Fruit fly (Drosophila melanogaster): ENCODE data around the gene Svil.

The Svil gene

dm6 chr3L:2467424-2467838, 90.0 kb downstream of the Svil start (continued):
- TF ChIP-seq topi (GFP tag; optimal IDR thresholded peaks at IDR 0.05) (peak; percentile 95), dac (GFP tag; optimal IDR thresholded peaks at IDR 0.05) (peak; percentile 15), CG8319 (GFP tag; optimal IDR thresholded peaks at IDR 0.05) (peak; percentile 62), CG6808 (GFP tag; optimal IDR thresholded peaks at IDR 0.05) (peak; percentile 82), CG11294 (GFP tag; IDR thresholded peaks at IDR 0.05) (peak; percentile 69), CG6792 (GFP tag; optimal IDR thresholded peaks at IDR 0.05) (peak; percentile 78), CG31627 (GFP tag; optimal IDR thresholded peaks at IDR 0.05) (peak; percentile 91), net (GFP tag; optimal IDR thresholded peaks at IDR 0.05) (peak; percentile 87), Sox14 (GFP tag; optimal IDR thresholded peaks at IDR 0.05) (peak; percentile 84), dsx (GFP tag; optimal IDR thresholded peaks at IDR 0.05; ENCODE audit: poor library complexity, severe bottlenecking) (peak; percentile 75), spab (GFP tag; optimal IDR thresholded peaks at IDR 0.05) (peak; percentile 77), Smox (GFP tag; optimal IDR thresholded peaks at IDR 0.05) (peak; percentile 90), acj6 (GFP tag; optimal IDR thresholded peaks at IDR 0.05) (peak; percentile 83), CG6163 (GFP tag; IDR thresholded peaks at IDR 0.05) (peak; percentile 83)

dm6 chr3L:2468509-2468908, 91.1 kb downstream of the Svil start:
- TF ChIP-seq fkh (GFP tag; optimal IDR thresholded peaks at IDR 0.05): peak; percentile 71
- no peak for TF ChIP-seq fd59A (GFP tag; optimal IDR thresholded peaks at IDR 0.05)
- TF ChIP-seq CG32006 (GFP tag; optimal IDR thresholded peaks at IDR 0.05): peak; percentile 2
- peak; percentile 25 for TF ChIP-seq CG6276 (GFP tag; optimal IDR thresholded peaks at IDR 0.05)

dm6 chr3L:2469660-2470059, 92.2 kb downstream of the Svil start:
- TF ChIP-seq vri (GFP tag; optimal IDR thresholded peaks at IDR 0.05): peak; percentile 41
- no peak for TF ChIP-seq CG6792 (GFP tag; optimal IDR thresholded peaks at IDR 0.05)
- no peak for TF ChIP-seq CG6276 (GFP tag; optimal IDR thresholded peaks at IDR 0.05)
- peak; percentile 74 for TF ChIP-seq fkh (GFP tag; optimal IDR thresholded peaks at IDR 0.05)

- TF ChIP-seq vri (GFP tag; optimal IDR thresholded peaks at IDR 0.05): peak; percentile 12
- peak; percentile 32 for TF ChIP-seq Hr39 (GFP tag; optimal IDR thresholded peaks at IDR 0.05)
- peak; percentile 55; the same call in 1 of the 2 replicates for TF ChIP-seq CG15336 (GFP tag; IDR thresholded peaks at IDR 0.05)
- peak; percentile 15 for TF ChIP-seq Ets21C (GFP tag; optimal IDR thresholded peaks at IDR 0.05)
- peak; percentile 66 for TF ChIP-seq esn (GFP tag; optimal IDR thresholded peaks at IDR 0.05)
- peak; percentile 50 for TF ChIP-seq topi (GFP tag; optimal IDR thresholded peaks at IDR 0.05)
- peak; percentile 51 for TF ChIP-seq CG16779 (tag; optimal IDR thresholded peaks at IDR 0.05)
- TF ChIP-seq net (GFP tag; optimal IDR thresholded peaks at IDR 0.05): peak; percentile 56
- TF ChIP-seq Lpt (GFP tag; optimal IDR thresholded peaks at IDR 0.05): peak; percentile 12
- peak; percentile 47 for TF ChIP-seq Smox (GFP tag; optimal IDR thresholded peaks at IDR 0.05)
- peak; percentile 72 for TF ChIP-seq CG6808 (GFP tag; optimal IDR thresholded peaks at IDR 0.05)
- TF ChIP-seq spab (GFP tag; optimal IDR thresholded peaks at IDR 0.05): peak; percentile 72
- peak; percentile 58 for TF ChIP-seq CG11762 (GFP tag; optimal IDR thresholded peaks at IDR 0.05; ENCODE audit: insufficient read depth)
- TF ChIP-seq Blimp-1 (GFP tag; optimal IDR thresholded peaks at IDR 0.05): no peak
- TF ChIP-seq CG6276 (GFP tag; optimal IDR thresholded peaks at IDR 0.05): peak; percentile 62
- peak; percentile 14 for TF ChIP-seq dac (GFP tag; optimal IDR thresholded peaks at IDR 0.05)
- TF ChIP-seq cyc (GFP tag; optimal IDR thresholded peaks at IDR 0.05): peak; percentile 39
- peak; percentile 75 for TF ChIP-seq Eip75B (GFP tag; optimal IDR thresholded peaks at IDR 0.05)
- peak; percentile 75 for TF ChIP-seq CG3919 (GFP tag; optimal IDR thresholded peaks at IDR 0.05)
- TF ChIP-seq CG34406 (GFP tag; optimal IDR thresholded peaks at IDR 0.05): peak; percentile 26
- TF ChIP-seq Met (GFP tag; optimal IDR thresholded peaks at IDR 0.05): peak; percentile 67
- TF ChIP-seq CG8119 (GFP tag; IDR thresholded peaks at IDR 0.05): peak; percentile 69
- TF ChIP-seq CG10669 (GFP tag; optimal IDR thresholded peaks at IDR 0.05): peak; percentile 74
- no peak for TF ChIP-seq CG6854 (GFP tag; optimal IDR thresholded peaks at IDR 0.05)
- no peak for TF ChIP-seq CG11902 (GFP tag; optimal IDR thresholded peaks at IDR 0.05)
- no peak for TF ChIP-seq Hr38 (GFP tag; optimal IDR thresholded peaks at IDR 0.05)
- TF ChIP-seq CG7368 (GFP tag; optimal IDR thresholded peaks at IDR 0.05): peak; percentile 47
- TF ChIP-seq fd85E (GFP tag; optimal IDR thresholded peaks at IDR 0.05): no peak
- peak; percentile 60; the same call in 2 of the 3 replicates for TF ChIP-seq eg (GFP tag; IDR thresholded peaks at IDR 0.05)
- peak; percentile 69 for TF ChIP-seq achi (GFP tag; optimal IDR thresholded peaks at IDR 0.05)
- TF ChIP-seq CG6163 (GFP tag; IDR thresholded peaks at IDR 0.05): peak; percentile 76; the same call in 2 of the 3 replicates
- peak; percentile 64 for TF ChIP-seq CG6792 (GFP tag; optimal IDR thresholded peaks at IDR 0.05)
- TF ChIP-seq CG3032 (tag; optimal IDR thresholded peaks at IDR 0.05): peak; percentile 77
- TF ChIP-seq CG8319 (GFP tag; optimal IDR thresholded peaks at IDR 0.05): peak; percentile 10
- TF ChIP-seq acj6 (GFP tag; optimal IDR thresholded peaks at IDR 0.05): peak; percentile 57
Observed at dm6 chr3L:2470735-2471395, 93.4 kb downstream of the Svil start.
